Worm (Caenorhabditis elegans) whole organism, L1 larva: ENCODE data around the gene ZK666.2.

ENCODE experiments used
- C04F5.9 ChIP-seq: sonication (generic microtip); optimal IDR thresholded peaks from 2 replicates; lab custom pipeline; 2016; ENCODE audit warnings: missing genetic modification characterization, missing compliant biosample characterization
- F16B12.6 ChIP-seq: fragments of 150-350 bp; optimal IDR thresholded peaks from 2 replicates; lab custom pipeline; 2014; ENCODE audit warnings: missing biosample characterization, missing genetic modification characterization
- aha-1 ChIP-seq: fragments of 150-350 bp; optimal IDR thresholded peaks from 2 replicates; lab custom pipeline; 2014; ENCODE audit warnings: missing biosample characterization, missing genetic modification characterization
- alr-1 ChIP-seq: fragments of 200-800 bp; sonication (Bioruptor generic); optimal IDR thresholded peaks from 2 replicates; lab custom pipeline; 2018; ENCODE audit warnings: borderline replicate concordance, mild to moderate bottlenecking, missing genetic modification characterization, missing compliant biosample characterization
- aly-2 ChIP-seq: fragments of 150-350 bp; optimal IDR thresholded peaks from 2 replicates; lab custom pipeline; 2014; ENCODE audit warnings: missing biosample characterization, missing genetic modification characterization
- ama-1 ChIP-seq: fragments of 150-350 bp; optimal IDR thresholded peaks from 2 replicates; lab custom pipeline; 2014
- blmp-1 ChIP-seq: fragments of 150-350 bp; optimal IDR thresholded peaks from 2 replicates; lab custom pipeline; 2014; ENCODE audit warnings: missing biosample characterization, missing genetic modification characterization
- ceh-82 ChIP-seq, 3 experiments: fragments of 150-350 bp in 1 of 3; sonication (generic microtip) in 2 of 3; optimal IDR thresholded peaks; 2 replicates each; lab custom pipeline; 2014 to 2017; ENCODE audit warnings: missing biosample characterization in 3 of 3, missing genetic modification characterization in 3 of 3
- ceh-88 ChIP-seq: fragments of 200-800 bp; sonication (Bioruptor generic); IDR thresholded peaks from 2 replicates; pipeline ENCODE4 v1.3.6; 2022; ENCODE audit warnings: missing genetic modification characterization, missing compliant biosample characterization
- ces-1 ChIP-seq: fragments of 150-350 bp; optimal IDR thresholded peaks from 2 replicates; lab custom pipeline; 2014; ENCODE audit warnings: missing biosample characterization, missing genetic modification reagents, missing genetic modification characterization
- dpl-1 ChIP-seq, 3 experiments: fragments of 150-350 bp in 2 of 3; sonication (generic microtip) in 1 of 3; optimal IDR thresholded peaks; 2 replicates each; lab custom pipeline; 2014 to 2017; ENCODE audit warnings: missing biosample characterization in 3 of 3, missing genetic modification characterization in 3 of 3, missing genetic modification reagents in 3 of 3
- efl-1 ChIP-seq, 4 experiments: fragments of 150-350 bp; optimal IDR thresholded peaks in 3 of 4; peaks in 1 of 4; 1 replicate in 1 of 4; 2 replicates in 3 of 4; lab custom pipeline; 2014; ENCODE audit warnings: missing biosample characterization in 2 of 4, missing genetic modification characterization in 2 of 4, missing genetic modification reagents in 2 of 4
- egl-27 ChIP-seq, 2 experiments: fragments of 150-350 bp in 1 of 2; sonication (generic microtip); optimal IDR thresholded peaks; 3 replicates each; lab custom pipeline; 2017 to 2018; ENCODE audit warnings: missing biosample characterization in 2 of 2, missing genetic modification characterization in 2 of 2, missing genetic modification reagents in 2 of 2
- elt-2 ChIP-seq: sonication (generic microtip); optimal IDR thresholded peaks from 2 replicates; lab custom pipeline; 2016; ENCODE audit warnings: missing genetic modification characterization, mild to moderate bottlenecking, inconsistent platforms, missing compliant biosample characterization, missing genetic modification reagents
- elt-3 ChIP-seq, 6 experiments: fragments of 150-350 bp in 1 of 6; sonication (generic microtip); optimal IDR thresholded peaks; 2 replicates each; lab custom pipeline; 2017 to 2018; ENCODE audit warnings: missing biosample characterization in 6 of 6, missing genetic modification characterization in 6 of 6, inconsistent platforms in 1 of 6
- ets-5 ChIP-seq: fragments of 200-800 bp; sonication (Bioruptor generic); IDR thresholded peaks from 2 replicates; pipeline ENCODE4 v1.3.6; 2022; ENCODE audit warnings: missing genetic modification characterization, missing compliant biosample characterization
- fkh-10 ChIP-seq: sonication (generic microtip); optimal IDR thresholded peaks from 2 replicates; lab custom pipeline; 2017; ENCODE audit warnings: missing biosample characterization, missing genetic modification reagents, missing genetic modification characterization
- fkh-4 ChIP-seq: sonication (generic microtip); optimal IDR thresholded peaks from 2 replicates; lab custom pipeline; 2016; ENCODE audit warnings: missing compliant biosample characterization, missing genetic modification characterization, borderline replicate concordance
- fkh-8 ChIP-seq: sonication (generic microtip); optimal IDR thresholded peaks from 2 replicates; lab custom pipeline; 2016; ENCODE audit warnings: mild to moderate bottlenecking, missing genetic modification characterization, missing compliant biosample characterization
- grh-1 ChIP-seq: fragments of 200-800 bp; sonication (Bioruptor generic); IDR thresholded peaks from 2 replicates; pipeline ENCODE4 v1.3.6; 2022; ENCODE audit warnings: missing genetic modification reagents, missing genetic modification characterization, missing compliant biosample characterization
- hlh-17 ChIP-seq: fragments of 200-800 bp; sonication (Bioruptor generic); optimal IDR thresholded peaks from 2 replicates; lab custom pipeline; 2018; ENCODE audit warnings: missing genetic modification characterization, mild to moderate bottlenecking, missing compliant biosample characterization, moderate library complexity, borderline replicate concordance
- hpl-2 ChIP-seq: fragments of 150-350 bp; optimal IDR thresholded peaks from 2 replicates; lab custom pipeline; 2014; ENCODE audit warnings: missing biosample characterization, missing genetic modification reagents, missing genetic modification characterization
- irx-1 ChIP-seq: sonication (generic microtip); optimal IDR thresholded peaks from 2 replicates; lab custom pipeline; 2016; ENCODE audit warnings: missing genetic modification characterization, missing compliant biosample characterization
- lin-13 ChIP-seq: fragments of 150-350 bp; optimal IDR thresholded peaks from 2 replicates; lab custom pipeline; 2014; ENCODE audit warnings: missing biosample characterization, missing genetic modification reagents, missing genetic modification characterization
- lin-14 ChIP-seq: fragments of 200-800 bp; sonication (Bioruptor generic); optimal IDR thresholded peaks from 2 replicates; lab custom pipeline; 2018; ENCODE audit warnings: mild to moderate bottlenecking, missing genetic modification characterization, moderate library complexity, missing compliant biosample characterization
- lin-35 ChIP-seq, 2 experiments: fragments of 150-350 bp; optimal IDR thresholded peaks; 2 replicates each; lab custom pipeline; 2014; ENCODE audit warnings: missing biosample characterization in 2 of 2, missing genetic modification characterization in 2 of 2, missing genetic modification reagents in 2 of 2
- lsy-2 ChIP-seq, 2 experiments: fragments of 150-350 bp; optimal IDR thresholded peaks; 2 replicates each; lab custom pipeline; 2014; ENCODE audit warnings: missing biosample characterization in 2 of 2, missing genetic modification characterization in 2 of 2
- mab-9 ChIP-seq: fragments of 200-800 bp; sonication (Bioruptor generic); IDR thresholded peaks from 2 replicates; pipeline ENCODE4 v1.3.6; 2022; ENCODE audit warnings: missing genetic modification reagents, missing genetic modification characterization, missing compliant biosample characterization
- mef-2 ChIP-seq: fragments of 150-350 bp; optimal IDR thresholded peaks from 2 replicates; lab custom pipeline; 2014; ENCODE audit warnings: missing biosample characterization, missing genetic modification characterization
- nhr-19 ChIP-seq: fragments of 200-800 bp; sonication (Bioruptor generic); conservative IDR thresholded peaks from 2 replicates; pipeline ENCODE4 v1.3.6; 2022; ENCODE audit warnings: missing genetic modification characterization, missing compliant biosample characterization
- nhr-20 ChIP-seq: sonication (generic microtip); optimal IDR thresholded peaks from 2 replicates; lab custom pipeline; 2016; ENCODE audit warnings: mild to moderate bottlenecking, missing genetic modification characterization, missing compliant biosample characterization
- nhr-237 ChIP-seq: fragments of 150-350 bp; optimal IDR thresholded peaks from 2 replicates; lab custom pipeline; 2014; ENCODE audit warnings: missing biosample characterization, missing genetic modification characterization
- nhr-47 ChIP-seq: sonication (generic microtip); optimal IDR thresholded peaks from 2 replicates; lab custom pipeline; 2016; ENCODE audit warnings: mild to moderate bottlenecking, missing genetic modification characterization, moderate library complexity, missing compliant biosample characterization
- nhr-71 ChIP-seq: sonication (generic microtip); optimal IDR thresholded peaks from 2 replicates; lab custom pipeline; 2016; ENCODE audit warnings: mild to moderate bottlenecking, missing genetic modification characterization, moderate library complexity, missing compliant biosample characterization
- nhr-76 ChIP-seq: sonication (generic microtip); optimal IDR thresholded peaks from 2 replicates; lab custom pipeline; 2017; ENCODE audit warnings: missing biosample characterization, missing genetic modification characterization
- nhr-77 ChIP-seq: fragments of 150-350 bp; optimal IDR thresholded peaks from 2 replicates; lab custom pipeline; 2014; ENCODE audit warnings: missing biosample characterization, missing genetic modification characterization
- nhr-84 ChIP-seq: sonication (generic microtip); optimal IDR thresholded peaks from 2 replicates; lab custom pipeline; 2017; ENCODE audit warnings: missing biosample characterization, missing genetic modification characterization
- nhr-85 ChIP-seq: sonication (generic microtip); peaks from one replicate; lab custom pipeline; 2016; ENCODE audit warnings: missing genetic modification characterization, inconsistent platforms, missing compliant biosample characterization
- nhr-90 ChIP-seq: sonication (generic microtip); optimal IDR thresholded peaks from 2 replicates; lab custom pipeline; 2016; ENCODE audit warnings: mild to moderate bottlenecking, missing genetic modification characterization, missing compliant biosample characterization; ENCODE audit not compliant: poor library complexity
- snpc-4 ChIP-seq: fragments of 150-350 bp; optimal IDR thresholded peaks from 2 replicates; lab custom pipeline; 2014; ENCODE audit warnings: missing biosample characterization, missing genetic modification characterization
- snu-23 ChIP-seq: sonication (generic microtip); optimal IDR thresholded peaks from 2 replicates; lab custom pipeline; 2016; ENCODE audit warnings: missing genetic modification characterization, missing compliant biosample characterization
- sup-37 ChIP-seq: fragments of 200-800 bp; sonication (Bioruptor generic); optimal IDR thresholded peaks from 2 replicates; lab custom pipeline; 2018; ENCODE audit warnings: mild to moderate bottlenecking, missing genetic modification characterization, missing compliant biosample characterization
- tlp-1 ChIP-seq: fragments of 150-350 bp; optimal IDR thresholded peaks from 2 replicates; lab custom pipeline; 2014; ENCODE audit warnings: missing biosample characterization, missing genetic modification characterization
- unc-30 ChIP-seq: sonication (generic microtip); optimal IDR thresholded peaks from 2 replicates; lab custom pipeline; 2017; ENCODE audit warnings: missing biosample characterization, missing genetic modification characterization
- unc-86 ChIP-seq: sonication (generic microtip); optimal IDR thresholded peaks from 2 replicates; lab custom pipeline; 2016; ENCODE audit warnings: missing genetic modification characterization, missing compliant biosample characterization
- xbp-1 ChIP-seq: sonication (generic microtip); optimal IDR thresholded peaks from 2 replicates; lab custom pipeline; 2016; ENCODE audit warnings: missing genetic modification characterization, missing compliant biosample characterization
- zag-1 ChIP-seq: fragments of 150-350 bp; optimal IDR thresholded peaks from 2 replicates; lab custom pipeline; 2014; ENCODE audit warnings: missing biosample characterization, missing genetic modification characterization
- ztf-4 ChIP-seq: fragments of 150-350 bp; optimal IDR thresholded peaks from 2 replicates; lab custom pipeline; 2014; ENCODE audit warnings: missing biosample characterization, missing genetic modification characterization

Gene ZK666.2

ce11 chrII:10471790-10472189 is at the start of gene ZK666.2:
ZK666.2 (minus strand) TSS chrII:10471890.
- TF ChIP-seq tlp-1 (tag; lab: Kevin White, UChicago) (no peak), ceh-88 (no peak), nhr-71 (tag; lab: Kevin White, UChicago) (no peak), fkh-10 (no peak), nhr-47 (no peak), lin-14 (GFP tag; lab: Kevin White, UChicago) (no peak), nhr-84 (tag; lab: Kevin White, UChicago) (no peak), zag-1 (no peak), lin-13 (GFP tag; lab: Kevin White, UChicago) (no peak), alr-1 (tag; lab: Kevin White, UChicago) (no peak)

- no peak for TF ChIP-seq efl-1 (optimal IDR thresholded peaks at IDR 0.05; lab: Kevin White, UChicago)
- TF ChIP-seq efl-1 (GFP tag; optimal IDR thresholded peaks at IDR 0.05 in 1 of 2; lab: Kevin White, UChicago): peak in 1 of 2 experiments; percentile 63
- TF ChIP-seq nhr-76 (tag; lab: Kevin White, UChicago): no peak
- no peak for TF ChIP-seq fkh-8 (tag; lab: Kevin White, UChicago)
Measured at ce11 chrII:10519863-10520262, 48.2 kb upstream of the ZK666.2 start.

- no peak for TF ChIP-seq ceh-82 (tag; optimal IDR thresholded peaks at IDR 0.05; lab: Kevin White, UChicago)
- peak; percentile 16 for TF ChIP-seq blmp-1 (tag; lab: Kevin White, UChicago)
- TF ChIP-seq xbp-1: no peak
- no peak for TF ChIP-seq nhr-84 (tag; lab: Kevin White, UChicago)
- no peak for TF ChIP-seq elt-2 (tag; lab: Kevin White, UChicago)
- peak; percentile 84 for TF ChIP-seq nhr-85 (tag; lab: Kevin White, UChicago)
- no peak for TF ChIP-seq irx-1 (tag; lab: Kevin White, UChicago)
- peak; percentile 15 for TF ChIP-seq lin-14 (GFP tag; lab: Kevin White, UChicago)
- no peak for TF ChIP-seq nhr-237 (tag; lab: Kevin White, UChicago)
- no peak for TF ChIP-seq grh-1 (GFP tag; lab: Robert Waterston, UW)
- no peak for TF ChIP-seq hlh-17 (GFP tag; lab: Kevin White, UChicago)
- TF ChIP-seq alr-1 (tag; lab: Kevin White, UChicago): no peak
- no peak for TF ChIP-seq hpl-2
- no peak for TF ChIP-seq aha-1 (tag; lab: Kevin White, UChicago)
- TF ChIP-seq ces-1 (GFP tag; lab: Kevin White, UChicago): no peak
- TF ChIP-seq ama-1 (lab: Kevin White, UChicago): no peak
- TF ChIP-seq fkh-4 (tag; lab: Kevin White, UChicago): no peak
- TF ChIP-seq egl-27 (tag; optimal IDR thresholded peaks at IDR 0.05; lab: Kevin White, UChicago): no peak
- no peak for TF ChIP-seq lin-13 (GFP tag; lab: Kevin White, UChicago)
- no peak for TF ChIP-seq nhr-19 (GFP tag; lab: Robert Waterston, UW)
- TF ChIP-seq fkh-10: no peak
- no peak for TF ChIP-seq zag-1
- TF ChIP-seq snpc-4: no peak
- TF ChIP-seq fkh-8 (tag; lab: Kevin White, UChicago): no peak
- peak in 1 of 6 experiments; percentile 8 for TF ChIP-seq elt-3 (tag; optimal IDR thresholded peaks at IDR 0.05; lab: Kevin White, UChicago)
- no peak for TF ChIP-seq ets-5 (GFP tag; lab: Robert Waterston, UW)
- TF ChIP-seq C04F5.9 (tag; lab: Kevin White, UChicago): no peak
- no peak for TF ChIP-seq sup-37 (GFP tag; lab: Kevin White, UChicago)
- peak; percentile 2 for TF ChIP-seq snu-23 (GFP tag; lab: Kevin White, UChicago)
- TF ChIP-seq nhr-20 (tag; lab: Kevin White, UChicago): peak; percentile 8
- TF ChIP-seq nhr-77 (tag; lab: Kevin White, UChicago): no peak
- TF ChIP-seq nhr-76 (tag; lab: Kevin White, UChicago): no peak
- TF ChIP-seq unc-30 (tag; lab: Kevin White, UChicago): no peak
- TF ChIP-seq nhr-71 (tag; lab: Kevin White, UChicago): peak; percentile 7
- no peak for TF ChIP-seq ztf-4 (tag; lab: Kevin White, UChicago)
- TF ChIP-seq F16B12.6 (tag; lab: Kevin White, UChicago): no peak
- TF ChIP-seq nhr-90 (tag; lab: Kevin White, UChicago): no peak
- no peak for TF ChIP-seq mef-2 (tag; lab: Kevin White, UChicago)
- no peak for TF ChIP-seq lin-35 (GFP tag; optimal IDR thresholded peaks at IDR 0.05; lab: Kevin White, UChicago)
- no peak for TF ChIP-seq aly-2
- TF ChIP-seq dpl-1 (GFP tag; optimal IDR thresholded peaks at IDR 0.05; lab: Kevin White, UChicago): no peak
- TF ChIP-seq mab-9 (GFP tag; lab: Robert Waterston, UW): no peak
- no peak for TF ChIP-seq unc-86 (tag; lab: Kevin White, UChicago)
- no peak for TF ChIP-seq lsy-2 (tag; optimal IDR thresholded peaks at IDR 0.05; lab: Kevin White, UChicago)
Measured at ce11 chrII:10519017-10519416, 47.3 kb upstream of the ZK666.2 start, which contains the start of gene F59B10.4. F59B10.4 (minus strand) TSS chrII:10519117.
